Worm (Caenorhabditis elegans) whole organism, early embryonic: ENCODE results near the gene spo-11.

ENCODE experiments used
- B0310.2 ChIP-seq: sonication (generic microtip); optimal IDR thresholded peaks from 2 replicates; lab custom pipeline; 2016; ENCODE audit warnings: mild to moderate bottlenecking, missing genetic modification characterization, missing compliant biosample characterization
- F13C5.2 ChIP-seq: sonication (generic microtip); optimal IDR thresholded peaks from 2 replicates; lab custom pipeline; 2017; ENCODE audit warnings: mild to moderate bottlenecking, missing genetic modification characterization, inconsistent platforms, missing compliant biosample characterization
- aly-1 ChIP-seq: sonication (generic microtip); optimal IDR thresholded peaks from 2 replicates; lab custom pipeline; 2016; ENCODE audit warnings: missing genetic modification characterization, missing compliant biosample characterization
- ama-1 ChIP-seq: fragments of 150-350 bp; optimal IDR thresholded peaks from 2 replicates; lab custom pipeline; 2014
- ceh-13 ChIP-seq: fragments of 200-800 bp; sonication (Bioruptor generic); optimal IDR thresholded peaks from 2 replicates; lab custom pipeline; 2018; ENCODE audit warnings: mild to moderate bottlenecking, missing genetic modification characterization, missing compliant biosample characterization
- ceh-36 ChIP-seq: sonication (generic microtip); optimal IDR thresholded peaks from 2 replicates; lab custom pipeline; 2016; ENCODE audit warnings: missing genetic modification characterization, inconsistent platforms, missing compliant biosample characterization
- ets-7 ChIP-seq: sonication (generic microtip); optimal IDR thresholded peaks from 2 replicates; lab custom pipeline; 2016; ENCODE audit warnings: missing genotype, missing genetic modification characterization, missing compliant biosample characterization
- flt-1 ChIP-seq: fragments of 200-800 bp; sonication (Bioruptor generic); IDR thresholded peaks from 2 replicates; pipeline ENCODE4 v1.3.6; 2022; ENCODE audit warnings: missing genetic modification characterization, missing compliant biosample characterization
- hmbx-1 ChIP-seq: sonication (generic microtip); optimal IDR thresholded peaks from 2 replicates; lab custom pipeline; 2016; ENCODE audit warnings: mild to moderate bottlenecking, missing genetic modification characterization, missing compliant biosample characterization
- hmg-4 ChIP-seq: fragments of 200-800 bp; sonication (Bioruptor generic); optimal IDR thresholded peaks from 2 replicates; lab custom pipeline; 2018; ENCODE audit warnings: mild to moderate bottlenecking, missing genetic modification characterization, missing compliant biosample characterization
- hnd-1 ChIP-seq: sonication (generic microtip); optimal IDR thresholded peaks from 2 replicates; lab custom pipeline; 2016; ENCODE audit warnings: missing genetic modification characterization, missing compliant biosample characterization
- pes-1 ChIP-seq: fragments of 200-800 bp; sonication (Bioruptor generic); IDR thresholded peaks from 2 replicates; pipeline ENCODE4 v1.3.6; 2022; ENCODE audit warnings: missing genetic modification reagents, missing genetic modification characterization, missing compliant biosample characterization
- scrt-1 ChIP-seq: fragments of 200-800 bp; sonication (Bioruptor generic); IDR thresholded peaks from 2 replicates; pipeline ENCODE4 v1.3.6; 2022; ENCODE audit warnings: missing genetic modification characterization, missing compliant biosample characterization
- sea-1 ChIP-seq: fragments of 200-800 bp; sonication (Bioruptor generic); conservative IDR thresholded peaks from 2 replicates; pipeline ENCODE4 v1.3.6; 2022; ENCODE audit warnings: missing genetic modification characterization, missing compliant biosample characterization
- tbx-11 ChIP-seq: fragments of 200-800 bp; sonication (Bioruptor generic); IDR thresholded peaks from 2 replicates; pipeline ENCODE4 v1.3.6; 2022; ENCODE audit warnings: missing genetic modification characterization, missing compliant biosample characterization
- tbx-37 ChIP-seq: fragments of 200-800 bp; sonication (Bioruptor generic); conservative IDR thresholded peaks from 2 replicates; pipeline ENCODE4 v1.3.6; 2022; ENCODE audit warnings: missing genetic modification reagents, missing genetic modification characterization, missing compliant biosample characterization
- tra-4 ChIP-seq: sonication (generic microtip); optimal IDR thresholded peaks from 2 replicates; lab custom pipeline; 2017; ENCODE audit warnings: missing genetic modification characterization, missing compliant biosample characterization

The spo-11 gene

DNA sequence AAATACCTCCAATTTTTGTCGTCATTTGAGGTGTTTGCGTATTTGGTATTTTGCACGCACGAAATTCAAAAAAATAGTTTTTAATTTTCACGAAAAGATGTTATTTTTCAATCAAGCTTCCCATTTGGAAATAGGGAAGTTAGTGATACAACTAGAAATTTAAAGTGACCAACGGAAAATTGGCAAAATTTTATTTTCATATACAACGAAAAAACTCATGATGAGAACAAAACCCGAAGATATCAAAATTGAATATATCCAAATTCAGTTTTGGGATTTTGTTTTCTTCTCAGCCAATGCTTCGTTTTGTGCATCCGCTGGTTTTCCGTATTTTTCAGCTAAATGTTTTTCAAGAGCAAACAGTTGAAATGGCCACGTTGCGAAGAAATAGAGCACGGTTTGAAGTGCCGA is 21.3 kb upstream of the spo-11 start:
- TF ChIP-seq F13C5.2 (tag; lab: Kevin White, UChicago) (no peak), hnd-1 (tag; lab: Kevin White, UChicago) (no peak), hmbx-1 (tag; lab: Kevin White, UChicago) (no peak), ama-1 (no peak), scrt-1 (GFP tag; lab: Robert Waterston, UW) (no peak), ceh-36 (tag; lab: Kevin White, UChicago) (no peak), ets-7 (no peak), ceh-13 (GFP tag; lab: Kevin White, UChicago) (no peak), tbx-11 (GFP tag; lab: Robert Waterston, UW) (no peak), pes-1 (GFP tag; lab: Robert Waterston, UW) (no peak), sea-1 (GFP tag; lab: Robert Waterston, UW) (no peak), aly-1 (tag; lab: Kevin White, UChicago) (no peak), flt-1 (GFP tag; lab: Robert Waterston, UW) (no peak), tra-4 (tag; lab: Kevin White, UChicago) (no peak)

DNA sequence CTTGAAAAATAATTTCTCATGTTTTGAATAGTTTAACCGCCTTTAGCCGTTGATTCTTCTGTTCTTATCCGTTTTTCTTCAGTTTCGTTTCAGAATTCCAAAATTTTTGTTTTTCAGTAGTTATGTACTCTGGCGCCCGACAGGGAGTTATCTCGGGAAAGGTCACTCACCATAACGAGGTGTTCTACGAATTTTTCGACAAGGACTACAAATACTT is 18.5 kb upstream of the spo-11 start, which contains the start of gene F01G4.4:
TSS of gene F01G4.4 (plus strand) at position 118 of the 217 bp plus-strand sequence.
- TF ChIP-seq tra-4 (tag; lab: Kevin White, UChicago) (no peak), hmg-4 (GFP tag; lab: Kevin White, UChicago) (no peak), pes-1 (GFP tag; lab: Robert Waterston, UW) (no peak), F13C5.2 (tag; lab: Kevin White, UChicago) (no peak), aly-1 (tag; lab: Kevin White, UChicago) (no peak), ama-1 (no peak), B0310.2 (tag; lab: Kevin White, UChicago) (no peak), ceh-13 (GFP tag; lab: Kevin White, UChicago) (no peak), sea-1 (GFP tag; lab: Robert Waterston, UW) (no peak), flt-1 (GFP tag; lab: Robert Waterston, UW) (no peak), ceh-36 (tag; lab: Kevin White, UChicago) (no peak), tbx-37 (no peak)

DNA sequence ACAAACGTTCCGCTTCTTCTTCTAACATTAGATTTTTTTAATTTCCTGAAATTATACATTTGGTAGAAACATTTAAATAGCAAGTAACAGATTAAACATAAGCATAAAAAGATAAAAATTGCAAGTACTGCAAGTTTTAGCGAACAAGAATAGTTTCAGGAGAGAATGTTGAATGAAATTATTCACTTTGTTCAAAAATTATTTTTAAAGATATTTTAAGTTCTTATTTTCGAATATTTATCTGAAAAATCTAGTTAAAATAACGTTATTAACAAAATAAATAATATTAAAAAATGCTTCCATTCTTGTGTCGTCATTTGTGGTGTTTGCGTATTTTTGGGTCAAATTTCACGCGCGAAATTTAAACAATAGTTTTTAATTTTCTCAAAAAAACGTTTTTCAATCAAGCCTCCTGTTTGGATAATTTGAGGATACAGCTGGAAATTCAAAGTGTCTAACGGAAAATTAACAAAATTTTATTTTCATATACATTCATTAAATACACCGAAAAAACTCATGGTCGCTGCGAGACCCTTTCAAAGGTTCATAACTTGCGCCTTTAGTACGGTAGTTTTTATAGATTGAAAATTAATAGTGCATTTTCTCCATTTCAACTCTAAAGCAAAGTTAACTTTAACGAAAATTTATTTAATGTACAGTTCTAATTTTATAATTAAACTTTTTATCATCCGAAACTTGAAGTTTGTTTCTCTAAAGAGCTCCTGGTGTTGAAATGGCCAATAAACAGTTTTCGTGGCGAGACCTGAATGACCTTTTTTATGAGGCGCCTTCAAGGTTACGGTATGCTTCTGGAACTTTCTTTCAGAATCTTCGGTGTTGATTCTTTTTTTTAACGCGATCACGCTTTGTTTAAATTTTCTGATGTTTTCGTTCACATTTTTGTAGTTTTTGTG is 17.9 kb upstream of the spo-11 start, which contains the start of gene skih-2:
TSS of gene skih-2 (minus strand) at position 51 of the 914 bp plus-strand sequence.
- TF ChIP-seq aly-1 (tag; lab: Kevin White, UChicago), result no peak
- TF ChIP-seq ceh-36 (tag; lab: Kevin White, UChicago), result no peak
- TF ChIP-seq hmg-4 (GFP tag; lab: Kevin White, UChicago), result no peak
- TF ChIP-seq scrt-1 (GFP tag; lab: Robert Waterston, UW), result no peak
- TF ChIP-seq hnd-1 (tag; lab: Kevin White, UChicago), result no peak
- TF ChIP-seq hmbx-1 (tag; lab: Kevin White, UChicago), result no peak
- no peak for TF ChIP-seq B0310.2 (tag; lab: Kevin White, UChicago)
- TF ChIP-seq ceh-13 (GFP tag; lab: Kevin White, UChicago), result no peak
- TF ChIP-seq ama-1, result no peak
- no peak for TF ChIP-seq tbx-37

DNA sequence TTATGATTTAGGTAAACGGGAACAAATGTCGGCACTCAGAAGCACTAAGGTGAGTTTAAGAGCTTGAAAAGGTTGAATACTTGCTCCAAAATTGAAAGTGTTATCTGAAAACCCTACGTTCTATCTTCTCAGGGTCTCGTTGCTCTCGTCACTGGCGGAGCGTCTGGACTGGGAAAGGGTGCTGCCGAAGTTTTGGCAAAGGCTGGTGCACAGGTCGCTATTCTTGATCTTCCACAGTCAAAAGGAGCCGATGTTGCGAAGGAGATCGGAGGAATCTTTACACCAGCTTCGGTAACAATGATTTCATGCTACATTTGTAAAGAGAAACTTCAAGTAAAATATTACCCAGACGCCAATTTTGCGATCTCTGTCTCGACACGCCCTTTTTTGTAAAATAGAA is 6.6 kb upstream of the spo-11 start, which contains the start of gene ard-1:
TSS of gene ard-1 (plus strand) at position 12 of the 400 bp plus-strand sequence.
- no peak for TF ChIP-seq pes-1 (GFP tag; lab: Robert Waterston, UW)
- TF ChIP-seq ama-1, result peak; percentile 90
- no peak for TF ChIP-seq hmg-4 (GFP tag; lab: Kevin White, UChicago)
- no peak for TF ChIP-seq F13C5.2 (tag; lab: Kevin White, UChicago)
- TF ChIP-seq scrt-1 (GFP tag; lab: Robert Waterston, UW), result no peak
- peak; percentile 63 for TF ChIP-seq B0310.2 (tag; lab: Kevin White, UChicago)
- TF ChIP-seq hmbx-1 (tag; lab: Kevin White, UChicago), result no peak
- TF ChIP-seq hnd-1 (tag; lab: Kevin White, UChicago), result no peak
- TF ChIP-seq tra-4 (tag; lab: Kevin White, UChicago), result no peak

DNA sequence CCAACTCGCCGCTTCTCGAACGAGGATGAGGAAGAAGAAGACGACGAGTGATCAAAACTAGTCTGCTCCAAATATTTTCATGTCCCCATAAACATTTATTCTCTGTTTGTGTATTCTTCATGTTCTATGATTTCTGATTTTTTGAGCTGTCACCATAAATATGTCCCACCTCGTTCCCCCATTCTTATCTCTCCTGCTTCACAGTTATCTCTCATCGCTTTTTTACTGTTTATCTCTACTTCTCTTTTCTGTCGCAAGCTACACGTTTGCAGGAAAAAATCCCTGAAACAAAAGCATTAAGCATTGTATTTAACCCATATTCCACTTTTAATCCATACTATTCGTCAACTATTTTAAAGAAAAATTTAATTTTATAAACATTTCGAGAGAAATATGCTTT is 6.1 kb upstream of the spo-11 start:
- no peak for TF ChIP-seq hmbx-1 (tag; lab: Kevin White, UChicago)
- no peak for TF ChIP-seq sea-1 (GFP tag; lab: Robert Waterston, UW)
- no peak for TF ChIP-seq ceh-13 (GFP tag; lab: Kevin White, UChicago)
- no peak for TF ChIP-seq scrt-1 (GFP tag; lab: Robert Waterston, UW)
- no peak for TF ChIP-seq ama-1
- no peak for TF ChIP-seq tra-4 (tag; lab: Kevin White, UChicago)
- TF ChIP-seq ets-7, result no peak
- TF ChIP-seq aly-1 (tag; lab: Kevin White, UChicago), result no peak
- TF ChIP-seq F13C5.2 (tag; lab: Kevin White, UChicago), result no peak
- TF ChIP-seq tbx-37, result no peak

- TF ChIP-seq tbx-37 (no peak), B0310.2 (tag; lab: Kevin White, UChicago) (no peak), ama-1 (no peak), hnd-1 (tag; lab: Kevin White, UChicago) (no peak), aly-1 (tag; lab: Kevin White, UChicago) (no peak), tbx-11 (GFP tag; lab: Robert Waterston, UW) (no peak), hmg-4 (GFP tag; lab: Kevin White, UChicago) (no peak), flt-1 (GFP tag; lab: Robert Waterston, UW) (no peak), sea-1 (GFP tag; lab: Robert Waterston, UW) (no peak), ceh-13 (GFP tag; lab: Kevin White, UChicago) (no peak), F13C5.2 (tag; lab: Kevin White, UChicago) (no peak), pes-1 (GFP tag; lab: Robert Waterston, UW) (no peak), scrt-1 (GFP tag; lab: Robert Waterston, UW) (no peak), hmbx-1 (tag; lab: Kevin White, UChicago) (no peak), ets-7 (no peak), tra-4 (tag; lab: Kevin White, UChicago) (no peak), ceh-36 (tag; lab: Kevin White, UChicago) (no peak)
These were observed 1.4 kb upstream of the spo-11 start for ce11 chrIV:11126028-11126427.

DNA sequence TGAATTAATAATTGTTTCAGACTA is 1.2 kb upstream of the spo-11 start, which contains the start of gene swsn-4:
TSS of gene swsn-4 (plus strand) at position 21 of the 24 bp plus-strand sequence.
- TF ChIP-seq scrt-1 (GFP tag; lab: Robert Waterston, UW) (no peak), ets-7 (no peak), hnd-1 (tag; lab: Kevin White, UChicago) (no peak)
